Worm (Caenorhabditis elegans) whole organism, midembryonic: ENCODE data around the gene lec-11.

Experiments used
- cog-1 ChIP-seq: sonication (generic microtip); optimal IDR thresholded peaks from 2 replicates; lab custom pipeline; 2016; ENCODE audit warnings: missing genetic modification characterization, missing compliant biosample characterization
- flt-1 ChIP-seq: fragments of 200-800 bp; sonication (Bioruptor generic); IDR thresholded peaks from 2 replicates; pipeline ENCODE4 v1.3.6; 2022; ENCODE audit warnings: missing genetic modification characterization, missing compliant biosample characterization
- med-1 ChIP-seq: sonication (generic microtip); optimal IDR thresholded peaks from 2 replicates; lab custom pipeline; 2017; ENCODE audit warnings: missing genetic modification characterization, mild to moderate bottlenecking, missing compliant biosample characterization, antibody characterized with exemption, missing genetic modification reagents; ENCODE audit not compliant: insufficient read depth
- ref-1 ChIP-seq: fragments of 200-800 bp; sonication (Bioruptor generic); conservative IDR thresholded peaks from 2 replicates; pipeline ENCODE4 v1.3.6; 2022; ENCODE audit warnings: missing genetic modification reagents, missing genetic modification characterization, missing compliant biosample characterization
- ztf-23 ChIP-seq: fragments of 200-800 bp; sonication (Bioruptor generic); IDR thresholded peaks from 2 replicates; pipeline ENCODE4 v1.3.6; 2022; ENCODE audit warnings: missing genetic modification reagents, missing genetic modification characterization, missing compliant biosample characterization
- ztf-29 ChIP-seq: fragments of 200-800 bp; sonication (Bioruptor generic); IDR thresholded peaks from 2 replicates; pipeline ENCODE4 v1.3.6; 2022; ENCODE audit warnings: missing genetic modification reagents, missing genetic modification characterization, missing compliant biosample characterization

DNA sequence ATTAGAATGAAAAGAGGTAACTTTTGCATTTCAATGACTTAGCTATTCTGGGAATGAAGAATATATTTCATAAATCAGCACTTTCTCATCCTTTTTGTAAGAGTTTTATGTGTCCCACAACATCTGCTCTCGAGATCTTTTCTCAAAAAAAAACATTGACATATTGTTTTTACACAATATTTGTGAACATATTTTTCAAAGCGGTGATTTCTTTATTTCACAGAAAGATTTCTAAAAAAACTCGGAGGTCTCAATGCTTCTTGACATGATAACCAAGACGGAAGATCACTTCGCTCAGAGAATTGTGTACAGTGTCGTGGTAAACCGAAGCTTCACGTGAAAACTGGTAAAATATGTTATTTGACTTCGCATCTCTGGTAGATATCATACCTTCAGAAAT, 6.0 kb upstream of the lec-11 start, which contains the start of gene F38A5.22:
- TF ChIP-seq flt-1 (GFP tag; lab: Robert Waterston, UW) (no peak), ref-1 (GFP tag; lab: Robert Waterston, UW) (no peak), ztf-23 (GFP tag; lab: Robert Waterston, UW) (no peak), cog-1 (tag; lab: Kevin White, UChicago) (no peak), med-1 (no peak), ztf-29 (GFP tag; lab: Robert Waterston, UW) (no peak)
